Worm (Caenorhabditis elegans) whole organism, L4 larva: ENCODE data around the gene orc-5.

Source experiments
- D1046.2 ChIP-seq: fragments of 200-800 bp; sonication (Bioruptor generic); IDR thresholded peaks from 2 replicates; pipeline ENCODE4 v1.3.6; 2022; ENCODE audit warnings: missing genetic modification characterization, missing compliant biosample characterization
- F26F4.8 ChIP-seq: fragments of 200-800 bp; sonication (Bioruptor generic); conservative IDR thresholded peaks from 2 replicates; pipeline ENCODE4 v1.3.6; 2022; ENCODE audit warnings: missing genetic modification characterization, missing compliant biosample characterization
- F44E2.7 ChIP-seq: fragments of 200-800 bp; sonication (Bioruptor generic); IDR thresholded peaks from 2 replicates; pipeline ENCODE4 v2.1.2; 2022; ENCODE audit warnings: missing genetic modification characterization, missing compliant biosample characterization
- T26A8.4 ChIP-seq: fragments of 200-800 bp; sonication (Bioruptor generic); IDR thresholded peaks from 2 replicates; pipeline ENCODE4 v1.3.6; 2022; ENCODE audit warnings: missing genetic modification characterization, missing compliant biosample characterization
- Y48G9A.11 ChIP-seq: fragments of 200-800 bp; sonication (Bioruptor generic); IDR thresholded peaks from 2 replicates; pipeline ENCODE4 v1.3.6; 2022; ENCODE audit warnings: missing genetic modification reagents, missing genetic modification characterization, missing compliant biosample characterization
- ceh-28 ChIP-seq: fragments of 150-350 bp; optimal IDR thresholded peaks from 2 replicates; lab custom pipeline; 2014; ENCODE audit warnings: missing biosample characterization, missing genetic modification reagents, missing genetic modification characterization
- ceh-32 ChIP-seq: sonication (generic microtip); optimal IDR thresholded peaks from 2 replicates; lab custom pipeline; 2016; ENCODE audit warnings: mild to moderate bottlenecking, missing genetic modification characterization, missing compliant biosample characterization; ENCODE audit not compliant: poor library complexity
- ceh-82 ChIP-seq: sonication (generic microtip); optimal IDR thresholded peaks from 2 replicates; lab custom pipeline; 2017; ENCODE audit warnings: missing biosample characterization, missing genetic modification characterization
- ces-1 ChIP-seq: fragments of 150-350 bp; sonication (generic microtip); optimal IDR thresholded peaks from 4 replicates; lab custom pipeline; 2014; ENCODE audit warnings: missing biosample characterization, missing genetic modification reagents, missing genetic modification characterization
- cey-2 ChIP-seq: sonication (generic microtip); optimal IDR thresholded peaks from 3 replicates; lab custom pipeline; 2017; ENCODE audit warnings: missing genetic modification characterization, mild to moderate bottlenecking, missing compliant biosample characterization, antibody characterized with exemption, borderline replicate concordance; ENCODE audit not compliant: insufficient read depth
- dmd-6 ChIP-seq: fragments of 200-800 bp; sonication (Bioruptor generic); IDR thresholded peaks from 2 replicates; pipeline ENCODE4 v1.3.6; 2022; ENCODE audit warnings: missing genetic modification reagents, missing genetic modification characterization, missing compliant biosample characterization
- dpl-1 ChIP-seq: fragments of 150-350 bp; optimal IDR thresholded peaks from 2 replicates; lab custom pipeline; 2014; ENCODE audit warnings: missing biosample characterization, missing genetic modification reagents, missing genetic modification characterization
- duxl-1 ChIP-seq: sonication (generic microtip); optimal IDR thresholded peaks from 2 replicates; lab custom pipeline; 2016; ENCODE audit warnings: mild to moderate bottlenecking, missing genetic modification characterization, moderate library complexity, missing compliant biosample characterization; ENCODE audit not compliant: poor library complexity
- egl-27 ChIP-seq: sonication (generic microtip); optimal IDR thresholded peaks from 3 replicates; lab custom pipeline; 2017; ENCODE audit warnings: missing biosample characterization, missing genetic modification reagents, missing genetic modification characterization
- gei-8 ChIP-seq: fragments of 200-800 bp; sonication (Bioruptor generic); optimal IDR thresholded peaks from 2 replicates; lab custom pipeline; 2018; ENCODE audit warnings: mild to moderate bottlenecking, missing genetic modification characterization, missing compliant biosample characterization
- hlh-30 ChIP-seq: sonication (generic microtip); optimal IDR thresholded peaks from 2 replicates; lab custom pipeline; 2017; ENCODE audit warnings: antibody characterized with exemption, mild to moderate bottlenecking, missing genetic modification characterization, missing compliant biosample characterization; ENCODE audit not compliant: insufficient read depth
- jun-1 ChIP-seq: fragments of 150-350 bp; optimal IDR thresholded peaks from 2 replicates; lab custom pipeline; 2014; ENCODE audit warnings: missing biosample characterization, missing genetic modification reagents, missing genetic modification characterization
- lim-7 ChIP-seq: fragments of 200-800 bp; sonication (Bioruptor generic); IDR thresholded peaks from 2 replicates; pipeline ENCODE4 v1.3.6; 2022; ENCODE audit warnings: missing genetic modification characterization, missing compliant biosample characterization
- lin-15B ChIP-seq: fragments of 150-350 bp; sonication (generic microtip); optimal IDR thresholded peaks from 3 replicates; lab custom pipeline; 2014; ENCODE audit warnings: missing biosample characterization, missing genetic modification characterization
- lin-38 ChIP-seq: fragments of 200-800 bp; sonication (Bioruptor generic); IDR thresholded peaks from 2 replicates; pipeline ENCODE4 v1.3.6; 2022; ENCODE audit warnings: missing genetic modification reagents, missing genetic modification characterization, missing compliant biosample characterization
- lin-39 ChIP-seq: fragments of 150-350 bp; optimal IDR thresholded peaks from 2 replicates; lab custom pipeline; 2014; ENCODE audit warnings: missing biosample characterization, missing genetic modification reagents, missing genetic modification characterization
- lir-3 ChIP-seq: sonication (generic microtip); optimal IDR thresholded peaks from 2 replicates; lab custom pipeline; 2016; ENCODE audit warnings: mild to moderate bottlenecking, missing genetic modification characterization, missing compliant biosample characterization
- mdl-1 ChIP-seq, 2 experiments: fragments of 150-350 bp in 1 of 2; sonication (generic microtip) in 1 of 2; optimal IDR thresholded peaks; 2 replicates each; lab custom pipeline; 2014 to 2017; ENCODE audit warnings: missing biosample characterization in 2 of 2, missing genetic modification characterization in 2 of 2
- nhr-11 ChIP-seq: fragments of 150-350 bp; optimal IDR thresholded peaks from 2 replicates; lab custom pipeline; 2014; ENCODE audit warnings: missing biosample characterization, missing genetic modification characterization
- nhr-25 ChIP-seq: sonication (generic microtip); optimal IDR thresholded peaks from 2 replicates; lab custom pipeline; 2017; ENCODE audit warnings: missing genetic modification characterization, mild to moderate bottlenecking, missing compliant biosample characterization, antibody characterized with exemption, moderate library complexity, borderline replicate concordance; ENCODE audit not compliant: insufficient read depth
- nhr-28 ChIP-seq: fragments of 150-350 bp; optimal IDR thresholded peaks from 2 replicates; lab custom pipeline; 2014; ENCODE audit warnings: missing biosample characterization, missing genetic modification characterization
- nhr-42 ChIP-seq: fragments of 200-800 bp; sonication (Bioruptor generic); IDR thresholded peaks from 2 replicates; pipeline ENCODE4 v1.3.6; 2022; ENCODE audit warnings: missing genetic modification characterization, missing compliant biosample characterization
- nhr-77 ChIP-seq: fragments of 150-350 bp; optimal IDR thresholded peaks from 2 replicates; lab custom pipeline; 2014; ENCODE audit warnings: missing biosample characterization, missing genetic modification characterization
- php-3 ChIP-seq: fragments of 200-800 bp; sonication (Bioruptor generic); IDR thresholded peaks from 2 replicates; pipeline ENCODE4 v1.3.6; 2022; ENCODE audit warnings: missing genetic modification reagents, missing genetic modification characterization, missing compliant biosample characterization
- saeg-2 ChIP-seq: fragments of 200-800 bp; sonication (Bioruptor generic); IDR thresholded peaks from 2 replicates; pipeline ENCODE4 v1.3.6; 2022; ENCODE audit warnings: missing genetic modification reagents, missing genetic modification characterization, missing compliant biosample characterization
- snpc-1.2 ChIP-seq: fragments of 200-800 bp; sonication (Bioruptor generic); IDR thresholded peaks from 2 replicates; pipeline ENCODE4 v1.3.6; 2022; ENCODE audit warnings: missing genetic modification reagents, missing genetic modification characterization, missing compliant biosample characterization
- spr-1 ChIP-seq: sonication (generic microtip); optimal IDR thresholded peaks from 2 replicates; lab custom pipeline; 2016; ENCODE audit warnings: mild to moderate bottlenecking, missing genetic modification characterization, missing compliant biosample characterization
- spr-3 ChIP-seq: fragments of 200-800 bp; sonication (Bioruptor generic); optimal IDR thresholded peaks from 2 replicates; lab custom pipeline; 2018; ENCODE audit warnings: mild to moderate bottlenecking, missing genetic modification characterization, missing compliant biosample characterization
- unc-62 ChIP-seq, 3 experiments: fragments of 150-350 bp in 1 of 3; sonication (generic microtip); optimal IDR thresholded peaks in 2 of 3; peaks in 1 of 3; 1 replicate in 1 of 3; 2 replicates in 2 of 3; lab custom pipeline; 2014 to 2017; ENCODE audit warnings: missing biosample characterization in 3 of 3, missing genetic modification characterization in 3 of 3, missing genetic modification reagents in 3 of 3, missing genotype in 1 of 3
- zag-1 ChIP-seq: fragments of 150-350 bp; optimal IDR thresholded peaks from 2 replicates; lab custom pipeline; 2014; ENCODE audit warnings: missing biosample characterization, missing genetic modification characterization
- zip-11 ChIP-seq: fragments of 200-800 bp; sonication (Bioruptor generic); IDR thresholded peaks from 2 replicates; pipeline ENCODE4 v1.3.6; 2022; ENCODE audit warnings: missing genetic modification characterization, missing compliant biosample characterization
- zip-2 ChIP-seq: fragments of 150-350 bp; optimal IDR thresholded peaks from 2 replicates; lab custom pipeline; 2014; ENCODE audit warnings: missing biosample characterization, missing genetic modification characterization

orc-5 gene

DNA sequence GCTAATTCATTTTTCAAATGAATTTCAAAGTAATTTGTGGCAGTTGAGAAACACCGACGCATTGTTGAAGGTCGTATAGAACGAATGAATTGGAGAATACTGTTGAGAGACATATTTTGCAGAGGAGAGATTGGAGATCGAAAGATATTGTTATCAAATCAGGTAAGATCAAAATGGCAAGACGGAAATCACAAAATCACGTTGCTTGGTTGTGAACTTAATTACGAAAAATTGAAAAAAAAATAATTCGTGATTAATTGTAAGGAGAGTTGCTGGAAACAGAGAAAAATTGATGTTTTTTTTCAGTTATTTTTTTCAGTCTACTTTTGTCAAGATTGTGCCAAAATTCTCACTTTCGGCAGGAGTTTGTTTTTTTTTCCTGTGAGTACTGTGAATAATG, 15.7 kb upstream of the orc-5 start, which contains the start of gene T25B9.1 (continued):
- TF ChIP-seq hlh-30 (tag; lab: Kevin White, UChicago), result no peak
- TF ChIP-seq F26F4.8 (GFP tag; lab: Robert Waterston, UW), result no peak
- TF ChIP-seq, all 104 proteins: peak for 0

DNA sequence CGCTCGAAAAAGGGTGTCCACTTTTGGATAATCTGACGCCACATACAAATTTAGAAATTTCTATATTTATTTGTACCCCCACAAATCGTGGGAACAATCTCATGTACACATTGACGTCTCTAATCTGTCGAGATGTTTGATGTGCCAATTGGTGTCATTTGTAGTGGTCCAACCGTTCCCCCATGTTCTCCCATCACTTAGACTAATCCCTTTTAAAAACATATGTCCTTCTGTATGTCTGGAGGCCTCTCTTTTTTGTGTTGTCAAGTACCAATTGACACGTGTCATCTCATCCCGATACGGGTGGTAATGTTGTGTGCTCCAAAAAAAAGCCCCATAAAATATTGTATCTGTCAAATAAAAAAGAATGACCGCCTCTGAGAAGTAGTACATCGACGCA, 10.9 kb upstream of the orc-5 start:
- TF ChIP-seq spr-3 (no peak), lim-7 (GFP tag; lab: Robert Waterston, UW) (no peak), gei-8 (GFP tag; lab: Kevin White, UChicago) (no peak), zip-11 (GFP tag; lab: Robert Waterston, UW) (no peak), ceh-32 (tag; lab: Kevin White, UChicago) (no peak), spr-1 (tag; lab: Kevin White, UChicago) (no peak), ces-1 (GFP tag; lab: Kevin White, UChicago) (no peak), lin-39 (tag; lab: Kevin White, UChicago) (no peak)

DNA sequence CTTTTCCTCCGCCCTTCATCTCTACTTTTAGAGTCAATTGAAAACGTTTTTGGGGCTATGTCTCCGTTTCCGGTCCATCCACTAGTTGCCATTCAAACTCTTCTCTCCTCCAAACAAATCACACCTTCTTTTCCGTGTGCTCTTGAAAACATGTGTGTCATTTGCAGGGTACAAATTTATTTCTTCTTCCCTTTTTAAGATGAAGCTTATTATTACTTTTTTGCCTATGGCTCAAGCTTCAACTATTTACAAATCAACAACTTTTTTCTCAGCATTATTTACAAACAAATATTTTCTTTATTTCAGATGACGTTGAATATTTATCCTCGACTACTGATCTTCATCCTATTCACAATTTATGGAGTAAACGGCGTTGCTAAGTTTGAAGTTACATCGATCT, 10.1 kb upstream of the orc-5 start, which contains the start of gene T25B9.3:
TSS of gene T25B9.3 (plus strand) at position 301 of the 400 bp plus-strand sequence.
- TF ChIP-seq Y48G9A.11 (no peak), nhr-25 (no peak), nhr-77 (no peak), F44E2.7 (GFP tag; lab: Robert Waterston, UW) (no peak), saeg-2 (GFP tag; lab: Robert Waterston, UW) (no peak), nhr-28 (tag; lab: Kevin White, UChicago) (no peak), dmd-6 (no peak), jun-1 (tag; lab: Kevin White, UChicago) (no peak), lir-3 (no peak), lin-15B (no peak), dpl-1 (GFP tag; lab: Kevin White, UChicago) (no peak)

DNA sequence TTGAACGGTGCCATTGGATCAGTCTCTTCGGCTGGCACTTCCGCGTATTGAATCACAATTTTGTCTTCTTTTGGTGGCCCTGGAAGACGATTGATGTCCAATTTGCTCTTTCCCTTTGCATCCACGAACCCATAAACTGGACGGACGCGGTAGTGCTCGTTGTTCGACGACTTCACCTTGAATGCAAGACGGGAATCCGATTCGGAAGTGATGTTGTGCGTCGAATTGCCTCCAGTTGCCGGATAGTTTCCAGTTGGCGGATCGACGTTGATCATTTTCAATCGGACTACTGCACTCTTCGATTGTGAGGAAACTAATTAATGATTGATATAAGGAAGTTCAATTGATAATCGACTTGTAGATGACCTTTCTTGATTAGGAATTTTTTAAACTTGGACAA, 3.9 kb upstream of the orc-5 start, which contains the start of gene ssp-34:
TSS of gene ssp-34 (minus strand) at position 275 of the 400 bp plus-strand sequence.
- no peak for TF ChIP-seq lim-7 (GFP tag; lab: Robert Waterston, UW)
- peak in 1 of 2 experiments; percentile 91 for TF ChIP-seq unc-62 (GFP tag; optimal IDR thresholded peaks at IDR 0.05 in 1 of 2; lab: Kevin White, UChicago)
- no peak for TF ChIP-seq unc-62 (tag; optimal IDR thresholded peaks at IDR 0.05; lab: Kevin White, UChicago)
- TF ChIP-seq, all 104 proteins: peak for 1

DNA sequence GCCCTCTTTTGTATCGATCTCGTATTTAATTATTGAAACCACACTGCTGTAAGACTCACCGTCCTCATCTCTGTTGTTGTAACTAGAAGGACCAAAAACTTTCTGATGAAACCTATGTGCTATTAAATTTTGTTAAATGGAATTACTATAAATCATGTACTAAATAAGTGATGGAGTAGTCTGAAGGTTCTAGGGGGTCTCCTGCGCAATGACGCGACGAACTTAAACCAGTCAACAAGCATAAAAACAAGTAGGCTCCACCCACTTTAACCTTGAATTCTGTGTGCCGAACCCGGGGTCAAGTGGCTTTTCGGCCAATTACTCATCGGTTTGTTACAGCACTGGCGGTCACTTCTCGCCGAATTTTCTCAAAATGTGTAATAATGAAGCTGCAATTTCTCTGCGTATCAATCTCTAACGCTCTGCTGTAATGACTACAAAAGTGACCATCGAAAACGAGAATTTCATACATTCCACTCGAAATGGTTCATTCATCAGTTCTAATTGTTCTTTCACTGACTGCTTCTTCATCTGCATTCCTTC, 2.7 kb upstream of the orc-5 start, which contains the start of gene grl-21:
TSS of gene grl-21 (plus strand) at position 464 of the 543 bp plus-strand sequence.
- TF ChIP-seq nhr-11 (tag; lab: Kevin White, UChicago), result no peak
- TF ChIP-seq duxl-1 (tag; lab: Kevin White, UChicago), result no peak
- no peak for TF ChIP-seq ceh-82 (tag; lab: Kevin White, UChicago)
- no peak for TF ChIP-seq egl-27 (tag; lab: Kevin White, UChicago)
- no peak for TF ChIP-seq D1046.2 (GFP tag; lab: Robert Waterston, UW)
- no peak for TF ChIP-seq mdl-1 (tag; optimal IDR thresholded peaks at IDR 0.05; lab: Kevin White, UChicago)
- TF ChIP-seq unc-62 (GFP tag; optimal IDR thresholded peaks at IDR 0.05 in 1 of 2; lab: Kevin White, UChicago), result no peak
- no peak for TF ChIP-seq unc-62 (tag; optimal IDR thresholded peaks at IDR 0.05; lab: Kevin White, UChicago)
- no peak for TF ChIP-seq snpc-1.2
- no peak for TF ChIP-seq dpl-1 (GFP tag; lab: Kevin White, UChicago)
- no peak for TF ChIP-seq ceh-28
- TF ChIP-seq gei-8 (GFP tag; lab: Kevin White, UChicago), result no peak
- no peak for TF ChIP-seq cey-2 (tag; lab: Kevin White, UChicago)
- TF ChIP-seq zip-2, result no peak
- TF ChIP-seq zag-1, result no peak
- no peak for TF ChIP-seq lin-38
- TF ChIP-seq T26A8.4 (GFP tag; lab: Robert Waterston, UW), result no peak
- TF ChIP-seq php-3, result no peak
- TF ChIP-seq nhr-42 (GFP tag; lab: Robert Waterston, UW), result no peak
